Worm (Caenorhabditis elegans): ENCODE measurements around the gene C48B4.13.

- TF ChIP-seq him-1 (tag; optimal IDR thresholded peaks at IDR 0.05) (no peak), dao-5 (tag; optimal IDR thresholded peaks at IDR 0.05) (no peak)
Observed at ce11 chrIII:9570869-9571268, 2.3 kb downstream of the C48B4.13 start.
